Worm (Caenorhabditis elegans): ENCODE measurements around the gene Y46G5A.7.

- TF ChIP-seq tbx-2 (tag; optimal IDR thresholded peaks at IDR 0.05) (no peak), nhr-237 (tag; optimal IDR thresholded peaks at IDR 0.05) (no peak), daf-12 (tag; optimal IDR thresholded peaks at IDR 0.05) (no peak), skn-1 (tag; optimal IDR thresholded peaks at IDR 0.05) (no peak), lin-39 (tag; optimal IDR thresholded peaks at IDR 0.05) (no peak), zag-1 (tag; optimal IDR thresholded peaks at IDR 0.05) (no peak), sea-2 (GFP tag; optimal IDR thresholded peaks at IDR 0.05) (no peak)
Measured at ce11 chrII:12787831-12788248, 31.7 kb upstream of the Y46G5A.7 start, which contains the start of gene alkb-7.

Data from whole organism, L3 larva.